Worm (Caenorhabditis elegans) whole organism, L4 larva: Measurements from ENCODE around the gene ins-22.

Experiments used
- F10B5.3 ChIP-seq: sonication (generic microtip); optimal IDR thresholded peaks from 2 replicates; lab custom pipeline; 2016; ENCODE audit warnings: mild to moderate bottlenecking, missing genetic modification characterization, missing compliant biosample characterization
- F44E2.7 ChIP-seq: fragments of 200-800 bp; sonication (Bioruptor generic); IDR thresholded peaks from 2 replicates; pipeline ENCODE4 v2.1.2; 2022; ENCODE audit warnings: missing genetic modification characterization, missing compliant biosample characterization
- F49E8.2 ChIP-seq: sonication (generic microtip); optimal IDR thresholded peaks from 2 replicates; lab custom pipeline; 2016; ENCODE audit warnings: missing compliant biosample characterization, mild to moderate bottlenecking, missing genetic modification characterization, borderline replicate concordance
- Y5F2A.4 ChIP-seq: fragments of 200-800 bp; sonication (Bioruptor generic); optimal IDR thresholded peaks from 2 replicates; lab custom pipeline; 2018; ENCODE audit warnings: mild to moderate bottlenecking, missing genetic modification characterization, missing compliant biosample characterization
- Y75B8A.6 ChIP-seq: fragments of 200-800 bp; sonication (Bioruptor generic); IDR thresholded peaks from 2 replicates; pipeline ENCODE4 v1.3.6; 2022; ENCODE audit warnings: missing genetic modification reagents, missing genetic modification characterization, missing compliant biosample characterization
- ZK337.2 ChIP-seq: fragments of 200-800 bp; sonication (Bioruptor generic); IDR thresholded peaks from 2 replicates; pipeline ENCODE4 v1.3.6; 2022; ENCODE audit warnings: missing genetic modification reagents, missing genetic modification characterization, missing compliant biosample characterization
- aha-1 ChIP-seq: fragments of 150-350 bp; peaks from one replicate; lab custom pipeline; 2014; ENCODE audit warnings: missing biosample characterization, missing genetic modification characterization
- aly-2 ChIP-seq: sonication (generic microtip); optimal IDR thresholded peaks from 2 replicates; lab custom pipeline; 2018; ENCODE audit warnings: missing biosample characterization, missing genetic modification characterization
- arid-1 ChIP-seq: fragments of 200-800 bp; sonication (Bioruptor generic); conservative IDR thresholded peaks from 2 replicates; pipeline ENCODE4 v1.3.6; 2022; ENCODE audit warnings: missing genetic modification reagents, missing genetic modification characterization, missing compliant biosample characterization
- ceh-20 ChIP-seq: fragments of 200-800 bp; sonication (Bioruptor generic); IDR thresholded peaks from 2 replicates; pipeline ENCODE4 v1.3.6; 2022; ENCODE audit warnings: missing genetic modification reagents, missing genetic modification characterization, missing compliant biosample characterization
- ceh-28 ChIP-seq: fragments of 150-350 bp; optimal IDR thresholded peaks from 2 replicates; lab custom pipeline; 2014; ENCODE audit warnings: missing biosample characterization, missing genetic modification reagents, missing genetic modification characterization
- ces-1 ChIP-seq: fragments of 150-350 bp; sonication (generic microtip); optimal IDR thresholded peaks from 4 replicates; lab custom pipeline; 2014; ENCODE audit warnings: missing biosample characterization, missing genetic modification reagents, missing genetic modification characterization
- cey-2 ChIP-seq: sonication (generic microtip); optimal IDR thresholded peaks from 3 replicates; lab custom pipeline; 2017; ENCODE audit warnings: missing genetic modification characterization, mild to moderate bottlenecking, missing compliant biosample characterization, antibody characterized with exemption, borderline replicate concordance; ENCODE audit not compliant: insufficient read depth
- daf-12 ChIP-seq: fragments of 150-350 bp; optimal IDR thresholded peaks from 2 replicates; lab custom pipeline; 2014; ENCODE audit warnings: missing biosample characterization, missing genetic modification reagents, missing genetic modification characterization
- daf-16 ChIP-seq, 3 experiments: sonication (generic microtip); optimal IDR thresholded peaks; 2 replicates each; lab custom pipeline; 2016 to 2017; ENCODE audit warnings: missing genetic modification characterization in 3 of 3, missing genetic modification reagents in 3 of 3, mild to moderate bottlenecking in 2 of 3, missing compliant biosample characterization in 2 of 3, missing biosample characterization in 1 of 3, moderate library complexity in 1 of 3
- daf-19 ChIP-seq: fragments of 200-800 bp; sonication (Bioruptor generic); conservative IDR thresholded peaks from 2 replicates; pipeline ENCODE4 v1.3.6; 2022; ENCODE audit warnings: missing genetic modification characterization, missing compliant biosample characterization
- dve-1 ChIP-seq: sonication (generic microtip); optimal IDR thresholded peaks from 2 replicates; lab custom pipeline; 2017; ENCODE audit warnings: antibody characterized with exemption, mild to moderate bottlenecking, missing genetic modification characterization, missing compliant biosample characterization; ENCODE audit not compliant: insufficient read depth
- egl-27 ChIP-seq: sonication (generic microtip); optimal IDR thresholded peaks from 3 replicates; lab custom pipeline; 2017; ENCODE audit warnings: missing biosample characterization, missing genetic modification reagents, missing genetic modification characterization
- jun-1 ChIP-seq: fragments of 150-350 bp; optimal IDR thresholded peaks from 2 replicates; lab custom pipeline; 2014; ENCODE audit warnings: missing biosample characterization, missing genetic modification reagents, missing genetic modification characterization
- lin-15B ChIP-seq: fragments of 150-350 bp; sonication (generic microtip); optimal IDR thresholded peaks from 3 replicates; lab custom pipeline; 2014; ENCODE audit warnings: missing biosample characterization, missing genetic modification characterization
- mes-2 ChIP-seq: sonication (generic microtip); optimal IDR thresholded peaks from 2 replicates; lab custom pipeline; 2016; ENCODE audit warnings: missing genotype, mild to moderate bottlenecking, missing genetic modification characterization, missing compliant biosample characterization; ENCODE audit not compliant: poor library complexity, severe bottlenecking
- nhr-10 ChIP-seq: fragments of 150-350 bp; optimal IDR thresholded peaks from 2 replicates; lab custom pipeline; 2014; ENCODE audit warnings: missing biosample characterization, missing genetic modification characterization
- nhr-111 ChIP-seq: fragments of 200-800 bp; sonication (Bioruptor generic); optimal IDR thresholded peaks from 2 replicates; lab custom pipeline; 2018; ENCODE audit warnings: mild to moderate bottlenecking, missing genetic modification characterization, missing compliant biosample characterization
- nhr-42 ChIP-seq: fragments of 200-800 bp; sonication (Bioruptor generic); IDR thresholded peaks from 2 replicates; pipeline ENCODE4 v1.3.6; 2022; ENCODE audit warnings: missing genetic modification characterization, missing compliant biosample characterization
- nhr-76 ChIP-seq: fragments of 150-350 bp; optimal IDR thresholded peaks from 2 replicates; lab custom pipeline; 2014; ENCODE audit warnings: missing biosample characterization, missing genetic modification characterization
- pqm-1 ChIP-seq: sonication (generic microtip); optimal IDR thresholded peaks from 2 replicates; lab custom pipeline; 2017; ENCODE audit warnings: missing biosample characterization, missing genetic modification characterization
- snpc-1.2 ChIP-seq: fragments of 200-800 bp; sonication (Bioruptor generic); IDR thresholded peaks from 2 replicates; pipeline ENCODE4 v1.3.6; 2022; ENCODE audit warnings: missing genetic modification reagents, missing genetic modification characterization, missing compliant biosample characterization
- unc-130 ChIP-seq: sonication (generic microtip); optimal IDR thresholded peaks from 2 replicates; lab custom pipeline; 2016; ENCODE audit warnings: missing genetic modification reagents, missing genetic modification characterization, missing compliant biosample characterization
- unc-62 ChIP-seq, 3 experiments: fragments of 150-350 bp in 1 of 3; sonication (generic microtip); optimal IDR thresholded peaks in 2 of 3; peaks in 1 of 3; 1 replicate in 1 of 3; 2 replicates in 2 of 3; lab custom pipeline; 2014 to 2017; ENCODE audit warnings: missing biosample characterization in 3 of 3, missing genetic modification characterization in 3 of 3, missing genetic modification reagents in 3 of 3, missing genotype in 1 of 3

Gene ins-22

ce11 chrIII:10018007-10018406 is 8.1 kb upstream of the ins-22 start:
- TF ChIP-seq unc-130 (GFP tag; lab: Kevin White, UChicago): no peak
- TF ChIP-seq F44E2.7: no peak
- no peak for TF ChIP-seq daf-19 (GFP tag; lab: Robert Waterston, UW)

ce11 chrIII:10023452-10023851 is 2.6 kb upstream of the ins-22 start, which contains the start of gene ins-21:
Gene ins-21 (plus strand): TSS chrIII:10023752.
- TF ChIP-seq F10B5.3 (tag; lab: Kevin White, UChicago): no peak
- TF ChIP-seq arid-1 (GFP tag; lab: Robert Waterston, UW): no peak

- TF ChIP-seq snpc-1.2: no peak
- TF ChIP-seq cey-2 (tag; lab: Kevin White, UChicago): no peak
- no peak for TF ChIP-seq arid-1 (GFP tag; lab: Robert Waterston, UW)
- TF ChIP-seq unc-62 (GFP tag; optimal IDR thresholded peaks at IDR 0.05 in 1 of 2; lab: Kevin White, UChicago): no peak
- no peak for TF ChIP-seq unc-62 (tag; optimal IDR thresholded peaks at IDR 0.05; lab: Kevin White, UChicago)
- TF ChIP-seq nhr-10 (tag; lab: Kevin White, UChicago): no peak
- TF ChIP-seq aha-1 (tag; lab: Kevin White, UChicago): peak; percentile 58
- no peak for TF ChIP-seq Y5F2A.4 (GFP tag; lab: Kevin White, UChicago)
These were observed 1.9 kb downstream of the ins-22 start, which contains the start of gene ins-23 for ce11 chrIII:10027947-10028346. Gene ins-23 (plus strand): TSS chrIII:10028247.

ce11 chrIII:10030549-10030948 is 4.5 kb downstream of the ins-22 start, which contains the start of gene M04D8.4:
Gene M04D8.4 (minus strand): TSS chrIII:10030649.
- TF ChIP-seq aly-2 (no peak), nhr-76 (tag; lab: Kevin White, UChicago) (no peak), arid-1 (GFP tag; lab: Robert Waterston, UW) (no peak), nhr-42 (GFP tag; lab: Robert Waterston, UW) (no peak), egl-27 (no peak), ceh-20 (GFP tag; lab: Robert Waterston, UW) (no peak), ceh-28 (tag; lab: Kevin White, UChicago) (no peak), cey-2 (tag; lab: Kevin White, UChicago) (no peak), ZK337.2 (GFP tag; lab: Robert Waterston, UW) (no peak), ces-1 (GFP tag; lab: Kevin White, UChicago) (no peak), dve-1 (tag; lab: Kevin White, UChicago) (no peak), Y5F2A.4 (GFP tag; lab: Kevin White, UChicago) (no peak), lin-15B (tag; lab: Kevin White, UChicago) (no peak), aha-1 (tag; lab: Kevin White, UChicago) (no peak), jun-1 (tag; lab: Kevin White, UChicago) (no peak), pqm-1 (tag; lab: Kevin White, UChicago) (no peak), nhr-111 (GFP tag; lab: Kevin White, UChicago) (no peak)
- TF ChIP-seq, all 104 proteins: peak for 0

ce11 chrIII:10033213-10033612 is 7.1 kb downstream of the ins-22 start, which contains the start of gene M04D8.5:
Gene M04D8.5 (minus strand): TSS chrIII:10033313.
- TF ChIP-seq daf-16 (GFP tag; optimal IDR thresholded peaks at IDR 0.05; lab: Kevin White, UChicago) (no peak), daf-16 (tag; optimal IDR thresholded peaks at IDR 0.05; lab: Kevin White, UChicago) (no peak), Y75B8A.6 (GFP tag; lab: Robert Waterston, UW) (no peak), F49E8.2 (tag; lab: Kevin White, UChicago) (no peak), mes-2 (tag; lab: Kevin White, UChicago) (no peak), daf-12 (tag; lab: Kevin White, UChicago) (no peak), cey-2 (tag; lab: Kevin White, UChicago) (no peak), snpc-1.2 (no peak)
